Fruit fly (Drosophila melanogaster) whole organism, adult: ENCODE data around the gene CG32452.
"Not testable (repeated sequence)": the region's sequence is repeated elsewhere in the genome, so short reads cannot be mapped to it uniquely, and the experiment has no call there.

Experiments
- CG11617 ChIP-seq: fragments of 200-800 bp; sonication (Bioruptor generic); optimal IDR thresholded peaks from 2 replicates; lab custom pipeline; 2017; ENCODE audit warnings: mild to moderate bottlenecking, missing biosample characterization, missing genetic modification reagents, missing genetic modification characterization
- CG12768 ChIP-seq: fragments of 200-800 bp; sonication (Bioruptor generic); optimal IDR thresholded peaks from 2 replicates; lab custom pipeline; 2017; ENCODE audit warnings: missing biosample characterization, missing genetic modification characterization, mild to moderate bottlenecking, moderate library complexity, missing genetic modification reagents
- CG14711 ChIP-seq: fragments of 200-800 bp; sonication (Bioruptor generic); optimal IDR thresholded peaks from 2 replicates; lab custom pipeline; 2018; ENCODE audit warnings: missing biosample characterization, mild to moderate bottlenecking, missing genetic modification characterization, moderate library complexity
- CG1620 ChIP-seq: fragments of 200-800 bp; sonication (Bioruptor generic); optimal IDR thresholded peaks from 2 replicates; lab custom pipeline; 2016; ENCODE audit warnings: missing biosample characterization, missing genetic modification characterization
- CG33017 ChIP-seq: fragments of 200-800 bp; sonication (Bioruptor generic); optimal IDR thresholded peaks from 2 replicates; lab custom pipeline; 2018; ENCODE audit warnings: missing biosample characterization, mild to moderate bottlenecking, missing genetic modification characterization, moderate library complexity
- CG5204 ChIP-seq: fragments of 200-800 bp; sonication (Bioruptor generic); optimal IDR thresholded peaks from 2 replicates; lab custom pipeline; 2016; ENCODE audit warnings: missing biosample characterization, missing genetic modification characterization
- CG7045 ChIP-seq: fragments of 200-800 bp; sonication (Bioruptor generic); optimal IDR thresholded peaks from 2 replicates; lab custom pipeline; 2017; ENCODE audit warnings: missing biosample characterization, mild to moderate bottlenecking, missing genetic modification characterization
- CG7101 ChIP-seq: fragments of 200-800 bp; sonication (Bioruptor generic); optimal IDR thresholded peaks from 2 replicates; lab custom pipeline; 2018; ENCODE audit warnings: missing biosample characterization, mild to moderate bottlenecking, missing genetic modification characterization, moderate library complexity
- Clk ChIP-seq: fragments of 200-800 bp; sonication (Bioruptor generic); optimal IDR thresholded peaks from 2 replicates; lab custom pipeline; 2017; ENCODE audit warnings: missing biosample characterization, missing genetic modification characterization
- Crg-1 ChIP-seq: fragments of 200-800 bp; sonication (Bioruptor generic); optimal IDR thresholded peaks from 2 replicates; lab custom pipeline; 2016; ENCODE audit warnings: missing biosample characterization, missing genetic modification characterization
- Hr96 ChIP-seq: fragments of 200-800 bp; sonication (Bioruptor generic); optimal IDR thresholded peaks from 2 replicates; lab custom pipeline; 2016; ENCODE audit warnings: missing biosample characterization, missing genetic modification characterization
- Mnt ChIP-seq: fragments of 200-800 bp; sonication (Bioruptor generic); optimal IDR thresholded peaks from 2 replicates; lab custom pipeline; 2016; ENCODE audit warnings: missing biosample characterization, mild to moderate bottlenecking, missing genetic modification characterization
- bab1 ChIP-seq: fragments of 200-800 bp; sonication (Bioruptor generic); optimal IDR thresholded peaks from 3 replicates; lab custom pipeline; 2019; ENCODE audit warnings: missing biosample characterization, mild to moderate bottlenecking, missing genetic modification characterization, moderate library complexity
- cic ChIP-seq: fragments of 200-800 bp; sonication (Bioruptor generic); optimal IDR thresholded peaks from 2 replicates; lab custom pipeline; 2017; ENCODE audit warnings: missing biosample characterization, mild to moderate bottlenecking, missing genetic modification characterization, moderate library complexity
- cnc ChIP-seq, 2 experiments: fragments of >200 bp; optimal IDR thresholded peaks; 2 replicates each; lab custom pipeline; 2017
- kay ChIP-seq: fragments of 200-800 bp; sonication (Bioruptor generic); peaks from one replicate; lab custom pipeline; 2016; ENCODE audit warnings: missing biosample characterization, missing genetic modification characterization, borderline replicate concordance
- ovo ChIP-seq: fragments of 200-800 bp; sonication (Bioruptor generic); optimal IDR thresholded peaks from 2 replicates; lab custom pipeline; 2016; ENCODE audit warnings: missing biosample characterization, missing genetic modification characterization
- pad ChIP-seq: fragments of 200-800 bp; sonication (Bioruptor generic); optimal IDR thresholded peaks from 3 replicates; lab custom pipeline; 2017; ENCODE audit warnings: missing biosample characterization, missing genetic modification characterization, mild to moderate bottlenecking, moderate library complexity, missing genetic modification reagents
- tj ChIP-seq: fragments of 200-800 bp; sonication (Bioruptor generic); optimal IDR thresholded peaks from 3 replicates; lab custom pipeline; 2017; ENCODE audit warnings: missing biosample characterization, mild to moderate bottlenecking, missing genetic modification characterization, moderate library complexity
- toe ChIP-seq: fragments of 200-800 bp; sonication (Bioruptor generic); optimal IDR thresholded peaks from 2 replicates; lab custom pipeline; 2016; ENCODE audit warnings: missing biosample characterization, missing genetic modification characterization

CG32452 gene

DNA sequence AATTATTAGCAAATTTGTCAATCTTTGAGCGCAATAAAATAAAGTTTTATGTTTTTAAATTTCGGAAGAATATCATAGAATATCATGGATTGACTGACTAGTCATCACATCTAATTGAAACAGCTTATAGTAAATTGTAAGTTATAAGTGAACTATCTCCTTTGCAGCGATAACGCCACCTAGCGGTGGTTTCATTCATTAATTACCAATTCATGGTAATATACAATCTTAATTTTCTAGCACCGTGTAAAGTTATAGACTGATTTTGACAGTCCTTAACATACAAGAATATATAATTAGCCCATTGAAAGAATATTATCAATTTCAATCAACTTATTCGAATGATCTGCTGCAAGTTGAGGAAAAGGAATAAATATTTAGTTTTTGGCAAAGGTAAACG is 3.9 kb upstream of the CG32452 start:
- TF ChIP-seq CG1620 (GFP tag; lab: Kevin White, UChicago) (no peak), ovo (GFP tag; lab: Kevin White, UChicago) (no peak), CG33017 (tag; lab: Kevin White, UChicago) (no peak), Crg-1 (no peak), Clk (GFP tag; lab: Kevin White, UChicago) (no peak), toe (GFP tag; lab: Kevin White, UChicago) (no peak), CG14711 (no peak), cic (GFP tag; lab: Kevin White, UChicago) (no peak), CG7045 (GFP tag; lab: Kevin White, UChicago) (no peak), bab1 (GFP tag; lab: Kevin White, UChicago) (no peak), cnc (optimal IDR thresholded peaks at IDR 0.05; lab: Kevin White, UChicago) (no peak), CG11617 (GFP tag; lab: Kevin White, UChicago) (no peak), CG5204 (no peak), CG7101 (tag; lab: Kevin White, UChicago) (no peak), pad (GFP tag; lab: Kevin White, UChicago) (no peak), Mnt (GFP tag; lab: Kevin White, UChicago) (no peak), kay (GFP tag; lab: Kevin White, UChicago) (no peak), Hr96 (GFP tag; lab: Kevin White, UChicago) (no peak), tj (GFP tag; lab: Kevin White, UChicago) (no peak), CG12768 (GFP tag; lab: Kevin White, UChicago) (no peak)

DNA sequence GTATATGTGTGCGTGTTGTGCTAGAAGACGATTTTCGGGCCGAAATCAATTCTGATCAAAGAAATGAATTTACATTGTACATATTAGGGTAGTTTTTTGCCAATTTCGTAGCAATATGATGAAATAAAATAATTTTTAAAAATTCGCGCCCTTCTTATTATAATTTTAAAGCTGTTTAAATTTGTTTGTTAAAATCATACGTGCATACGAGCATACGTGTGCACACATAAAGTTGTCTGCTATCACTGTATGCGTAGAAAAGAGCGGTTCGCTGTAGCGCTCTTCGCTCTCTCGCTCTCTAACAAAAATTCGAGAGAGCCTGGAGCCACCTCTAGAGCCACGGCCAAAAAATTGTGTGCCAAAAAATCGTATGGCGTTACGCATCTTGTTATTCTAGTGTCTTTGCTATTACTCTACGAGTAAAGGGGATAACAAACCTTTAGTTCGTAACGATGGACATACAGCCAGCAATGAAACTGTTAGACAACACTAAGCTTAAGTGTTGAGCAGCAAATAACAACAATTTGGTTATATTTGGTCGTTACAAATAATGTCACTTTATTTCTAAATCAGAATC is 3.3 kb downstream of the CG32452 start, which contains the start of gene mael:
Gene mael, plus strand, starts transcription at position 510 of the 577 bp plus-strand sequence.
- TF ChIP-seq cnc (optimal IDR thresholded peaks at IDR 0.05; lab: Kevin White, UChicago); pad (GFP tag; lab: Kevin White, UChicago); Hr96 (GFP tag; lab: Kevin White, UChicago): not testable (repeated sequence)

DNA sequence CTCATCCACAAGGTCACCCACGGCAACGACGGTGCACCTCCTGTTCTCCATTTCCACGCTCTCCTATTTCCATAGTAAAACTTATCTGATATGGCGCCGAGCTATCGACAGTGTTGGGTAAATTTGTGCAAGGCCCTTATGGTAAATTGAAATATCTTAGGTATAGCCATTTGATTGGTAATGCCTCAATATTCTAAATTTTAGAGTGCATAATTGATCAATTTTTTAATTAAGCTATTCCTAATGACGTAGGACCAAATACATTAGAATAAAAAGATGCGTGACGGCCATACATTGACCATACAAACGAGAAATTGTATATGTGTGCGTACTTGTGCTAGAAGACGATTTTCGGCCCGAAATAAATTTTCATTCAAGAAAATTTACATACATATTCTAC is 4.5 kb downstream of the CG32452 start, which contains the start of gene CG14451:
Gene CG14451, minus strand, starts transcription at position 101 of the 400 bp plus-strand sequence.
- TF ChIP-seq cic (GFP tag; lab: Kevin White, UChicago), result no peak

DNA sequence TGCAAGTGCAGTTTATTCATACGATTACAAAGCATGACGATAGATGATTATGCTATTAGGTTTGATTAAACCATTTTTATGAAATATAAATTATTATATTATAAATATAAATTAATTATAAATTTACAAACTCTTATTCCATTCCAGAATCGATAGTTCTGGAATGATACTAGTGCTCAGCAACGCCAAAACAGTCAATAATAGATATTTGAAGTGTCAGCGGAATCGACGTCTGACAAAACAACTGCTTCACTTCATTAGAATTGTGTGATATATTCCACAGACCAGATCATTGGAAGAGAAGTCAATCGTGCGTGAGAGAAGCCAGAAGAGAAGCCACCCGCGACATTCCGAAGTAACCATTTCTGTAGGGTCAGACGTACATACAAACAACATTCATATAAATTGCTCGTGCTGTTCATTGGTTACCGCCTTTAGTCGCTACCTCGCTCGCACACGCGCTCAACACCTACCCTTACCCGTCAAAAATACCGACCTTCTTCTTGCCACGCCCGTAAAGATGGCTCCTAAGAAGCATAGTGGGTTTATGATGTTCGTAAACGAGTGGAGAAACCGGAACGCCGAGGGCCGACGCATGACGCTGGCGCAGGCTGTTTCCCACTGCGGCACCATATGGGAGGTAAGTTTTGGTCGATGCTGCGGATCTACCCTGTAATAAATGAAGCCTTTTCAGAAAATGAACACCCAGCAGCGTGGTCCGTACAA is 6.7 kb downstream of the CG32452 start:
- peak; percentile 78 for TF ChIP-seq tj (GFP tag; lab: Kevin White, UChicago)
- no peak for TF ChIP-seq Crg-1

DNA sequence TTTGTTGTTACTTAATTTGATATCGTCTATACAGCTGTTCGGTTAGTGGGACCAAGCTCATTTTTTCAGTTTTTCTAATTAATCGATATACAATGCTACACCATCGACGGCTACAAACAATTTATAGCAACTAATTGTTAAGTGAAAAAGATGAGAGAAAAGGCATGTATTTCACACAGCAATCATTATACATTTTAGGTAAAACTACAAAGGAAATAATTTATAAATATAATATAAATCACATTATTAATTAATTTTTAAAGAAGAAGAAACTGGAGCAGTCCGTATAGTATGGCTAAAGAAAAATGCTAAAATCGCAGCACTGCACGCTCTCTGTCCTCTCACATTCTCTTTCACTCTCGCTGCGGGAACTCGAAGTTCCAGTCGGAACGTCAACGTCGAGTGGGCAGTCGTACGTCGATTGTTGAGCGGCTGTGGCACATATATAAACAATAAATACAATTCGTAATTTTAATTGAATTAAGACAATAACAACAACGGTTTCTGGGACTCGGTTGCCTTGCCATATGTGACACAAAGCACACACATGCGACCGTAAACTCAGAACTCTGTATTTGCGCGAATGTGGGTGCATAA is 10.3 kb downstream of the CG32452 start, which contains the start of the genes CG14450 and CG11367:
Gene CG14450, minus strand, starts transcription at position 51 of the 597 bp plus-strand sequence.
Gene CG11367, plus strand, starts transcription at position 373 of the 597 bp plus-strand sequence.
- no peak for TF ChIP-seq kay (GFP tag; lab: Kevin White, UChicago)
- peak; percentile 2 for TF ChIP-seq CG11617 (GFP tag; lab: Kevin White, UChicago)
- peak; percentile 15 for TF ChIP-seq CG5204
- TF ChIP-seq CG7045 (GFP tag; lab: Kevin White, UChicago), result no peak
- peak; percentile 26 for TF ChIP-seq CG14711
- no peak for TF ChIP-seq Clk (GFP tag; lab: Kevin White, UChicago)
- peak; percentile 19 for TF ChIP-seq CG12768 (GFP tag; lab: Kevin White, UChicago)
- TF ChIP-seq CG7101 (tag; lab: Kevin White, UChicago), result no peak
- TF ChIP-seq Crg-1, result no peak
- TF ChIP-seq cic (GFP tag; lab: Kevin White, UChicago), result peak; percentile 40
- no peak for TF ChIP-seq cnc (optimal IDR thresholded peaks at IDR 0.05; lab: Kevin White, UChicago)
- no peak for TF ChIP-seq Hr96 (GFP tag; lab: Kevin White, UChicago)
- TF ChIP-seq ovo (GFP tag; lab: Kevin White, UChicago), result peak; percentile 16
- no peak for TF ChIP-seq pad (GFP tag; lab: Kevin White, UChicago)
- no peak for TF ChIP-seq tj (GFP tag; lab: Kevin White, UChicago)
- peak; percentile 19 for TF ChIP-seq CG33017 (tag; lab: Kevin White, UChicago)
- no peak for TF ChIP-seq CG1620 (GFP tag; lab: Kevin White, UChicago)
- TF ChIP-seq Mnt (GFP tag; lab: Kevin White, UChicago), result no peak
- TF ChIP-seq bab1 (GFP tag; lab: Kevin White, UChicago), result peak; percentile 34
- TF ChIP-seq toe (GFP tag; lab: Kevin White, UChicago), result no peak

DNA sequence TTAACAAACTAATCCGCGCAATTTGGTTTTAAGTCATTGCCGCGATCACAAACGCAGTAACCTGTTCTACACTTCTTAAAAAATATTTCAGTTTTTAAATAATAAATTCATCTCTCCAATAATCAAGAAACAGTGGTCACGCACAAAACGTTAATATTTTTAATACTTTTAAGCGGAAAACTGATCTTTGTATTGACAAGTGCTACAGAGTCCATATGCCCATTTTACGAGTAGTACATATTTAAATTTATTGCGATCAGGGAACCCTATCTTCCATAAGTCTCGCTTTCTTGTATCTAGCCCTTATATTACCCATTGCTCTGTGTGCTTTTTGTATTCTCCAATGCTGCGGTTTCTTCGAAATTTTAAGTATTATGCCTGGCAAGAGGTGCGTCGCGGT is 11.9 kb downstream of the CG32452 start, which contains the start of gene CG32454:
Gene CG32454, plus strand, starts transcription at position 301 of the 400 bp plus-strand sequence.
- TF ChIP-seq CG12768 (GFP tag; lab: Kevin White, UChicago), result no peak
- peak; percentile 71 for TF ChIP-seq kay (GFP tag; lab: Kevin White, UChicago)
